Worm (Caenorhabditis elegans) whole organism, L1 larva: ENCODE measurements around the gene F26D2.3.

Experiments used
- C04F5.9 ChIP-seq: sonication (generic microtip); optimal IDR thresholded peaks from 2 replicates; lab custom pipeline; 2016; ENCODE audit warnings: missing genetic modification characterization, missing compliant biosample characterization
- F16B12.6 ChIP-seq: fragments of 150-350 bp; optimal IDR thresholded peaks from 2 replicates; lab custom pipeline; 2014; ENCODE audit warnings: missing biosample characterization, missing genetic modification characterization
- alr-1 ChIP-seq: fragments of 200-800 bp; sonication (Bioruptor generic); optimal IDR thresholded peaks from 2 replicates; lab custom pipeline; 2018; ENCODE audit warnings: borderline replicate concordance, mild to moderate bottlenecking, missing genetic modification characterization, missing compliant biosample characterization
- aly-2 ChIP-seq: fragments of 150-350 bp; optimal IDR thresholded peaks from 2 replicates; lab custom pipeline; 2014; ENCODE audit warnings: missing biosample characterization, missing genetic modification characterization
- ceh-63 ChIP-seq: fragments of 200-800 bp; sonication (Bioruptor generic); optimal IDR thresholded peaks from 2 replicates; lab custom pipeline; 2018; ENCODE audit warnings: mild to moderate bottlenecking, missing genetic modification characterization, missing compliant biosample characterization
- ceh-8 ChIP-seq: fragments of 200-800 bp; sonication (Bioruptor generic); optimal IDR thresholded peaks from 2 replicates; lab custom pipeline; 2018; ENCODE audit warnings: mild to moderate bottlenecking, missing genetic modification characterization, moderate library complexity, missing compliant biosample characterization
- ceh-88 ChIP-seq: fragments of 200-800 bp; sonication (Bioruptor generic); IDR thresholded peaks from 2 replicates; pipeline ENCODE4 v1.3.6; 2022; ENCODE audit warnings: missing genetic modification characterization, missing compliant biosample characterization
- dsc-1 ChIP-seq: sonication (generic microtip); optimal IDR thresholded peaks from 2 replicates; lab custom pipeline; 2016; ENCODE audit warnings: mild to moderate bottlenecking, missing genetic modification characterization, missing compliant biosample characterization
- efl-1 ChIP-seq, 4 experiments: fragments of 150-350 bp; optimal IDR thresholded peaks in 3 of 4; peaks in 1 of 4; 1 replicate in 1 of 4; 2 replicates in 3 of 4; lab custom pipeline; 2014; ENCODE audit warnings: missing biosample characterization in 2 of 4, missing genetic modification characterization in 2 of 4, missing genetic modification reagents in 2 of 4
- efl-3 ChIP-seq: fragments of 200-800 bp; sonication (Bioruptor generic); optimal IDR thresholded peaks from 2 replicates; lab custom pipeline; 2018; ENCODE audit warnings: mild to moderate bottlenecking, missing genetic modification characterization, missing compliant biosample characterization
- egl-27 ChIP-seq, 2 experiments: fragments of 150-350 bp in 1 of 2; sonication (generic microtip); optimal IDR thresholded peaks; 3 replicates each; lab custom pipeline; 2017 to 2018; ENCODE audit warnings: missing biosample characterization in 2 of 2, missing genetic modification characterization in 2 of 2, missing genetic modification reagents in 2 of 2
- elt-2 ChIP-seq: sonication (generic microtip); optimal IDR thresholded peaks from 2 replicates; lab custom pipeline; 2016; ENCODE audit warnings: missing genetic modification characterization, mild to moderate bottlenecking, inconsistent platforms, missing compliant biosample characterization, missing genetic modification reagents
- elt-3 ChIP-seq, 6 experiments: fragments of 150-350 bp in 1 of 6; sonication (generic microtip); optimal IDR thresholded peaks; 2 replicates each; lab custom pipeline; 2017 to 2018; ENCODE audit warnings: missing biosample characterization in 6 of 6, missing genetic modification characterization in 6 of 6, inconsistent platforms in 1 of 6
- fkh-4 ChIP-seq: sonication (generic microtip); optimal IDR thresholded peaks from 2 replicates; lab custom pipeline; 2016; ENCODE audit warnings: missing compliant biosample characterization, missing genetic modification characterization, borderline replicate concordance
- fos-1 ChIP-seq: fragments of 150-350 bp; optimal IDR thresholded peaks from 2 replicates; lab custom pipeline; 2014; ENCODE audit warnings: missing biosample characterization, missing genetic modification characterization
- hlh-4 ChIP-seq: sonication (generic microtip); optimal IDR thresholded peaks from 2 replicates; lab custom pipeline; 2016; ENCODE audit warnings: mild to moderate bottlenecking, missing genetic modification characterization, missing compliant biosample characterization
- hpl-2 ChIP-seq: fragments of 150-350 bp; optimal IDR thresholded peaks from 2 replicates; lab custom pipeline; 2014; ENCODE audit warnings: missing biosample characterization, missing genetic modification reagents, missing genetic modification characterization
- irx-1 ChIP-seq: sonication (generic microtip); optimal IDR thresholded peaks from 2 replicates; lab custom pipeline; 2016; ENCODE audit warnings: missing genetic modification characterization, missing compliant biosample characterization
- lin-13 ChIP-seq: fragments of 150-350 bp; optimal IDR thresholded peaks from 2 replicates; lab custom pipeline; 2014; ENCODE audit warnings: missing biosample characterization, missing genetic modification reagents, missing genetic modification characterization
- lin-39 ChIP-seq: fragments of 150-350 bp; optimal IDR thresholded peaks from 2 replicates; lab custom pipeline; 2014; ENCODE audit warnings: missing biosample characterization, missing genetic modification reagents, missing genetic modification characterization
- lir-3 ChIP-seq: sonication (generic microtip); optimal IDR thresholded peaks from 2 replicates; lab custom pipeline; 2016; ENCODE audit warnings: mild to moderate bottlenecking, missing genetic modification characterization, moderate library complexity, missing compliant biosample characterization; ENCODE audit not compliant: poor library complexity
- mab-9 ChIP-seq: fragments of 200-800 bp; sonication (Bioruptor generic); IDR thresholded peaks from 2 replicates; pipeline ENCODE4 v1.3.6; 2022; ENCODE audit warnings: missing genetic modification reagents, missing genetic modification characterization, missing compliant biosample characterization
- mef-2 ChIP-seq: fragments of 150-350 bp; optimal IDR thresholded peaks from 2 replicates; lab custom pipeline; 2014; ENCODE audit warnings: missing biosample characterization, missing genetic modification characterization
- mep-1 ChIP-seq: fragments of 150-350 bp; optimal IDR thresholded peaks from 2 replicates; lab custom pipeline; 2014; ENCODE audit warnings: missing biosample characterization, missing genetic modification characterization
- nhr-20 ChIP-seq: sonication (generic microtip); optimal IDR thresholded peaks from 2 replicates; lab custom pipeline; 2016; ENCODE audit warnings: mild to moderate bottlenecking, missing genetic modification characterization, missing compliant biosample characterization
- nhr-237 ChIP-seq: fragments of 150-350 bp; optimal IDR thresholded peaks from 2 replicates; lab custom pipeline; 2014; ENCODE audit warnings: missing biosample characterization, missing genetic modification characterization
- nhr-71 ChIP-seq: sonication (generic microtip); optimal IDR thresholded peaks from 2 replicates; lab custom pipeline; 2016; ENCODE audit warnings: mild to moderate bottlenecking, missing genetic modification characterization, moderate library complexity, missing compliant biosample characterization
- nhr-85 ChIP-seq: sonication (generic microtip); peaks from one replicate; lab custom pipeline; 2016; ENCODE audit warnings: missing genetic modification characterization, inconsistent platforms, missing compliant biosample characterization
- nhr-90 ChIP-seq: sonication (generic microtip); optimal IDR thresholded peaks from 2 replicates; lab custom pipeline; 2016; ENCODE audit warnings: mild to moderate bottlenecking, missing genetic modification characterization, missing compliant biosample characterization; ENCODE audit not compliant: poor library complexity
- pqm-1 ChIP-seq: sonication (generic microtip); optimal IDR thresholded peaks from 3 replicates; lab custom pipeline; 2017; ENCODE audit warnings: missing biosample characterization, missing genetic modification characterization
- snpc-4 ChIP-seq: fragments of 150-350 bp; optimal IDR thresholded peaks from 2 replicates; lab custom pipeline; 2014; ENCODE audit warnings: missing biosample characterization, missing genetic modification characterization
- snu-23 ChIP-seq: sonication (generic microtip); optimal IDR thresholded peaks from 2 replicates; lab custom pipeline; 2016; ENCODE audit warnings: missing genetic modification characterization, missing compliant biosample characterization
- sptf-1 ChIP-seq: fragments of 150-350 bp; optimal IDR thresholded peaks from 2 replicates; lab custom pipeline; 2014; ENCODE audit warnings: missing biosample characterization, missing genetic modification characterization
- sup-37 ChIP-seq: fragments of 200-800 bp; sonication (Bioruptor generic); optimal IDR thresholded peaks from 2 replicates; lab custom pipeline; 2018; ENCODE audit warnings: mild to moderate bottlenecking, missing genetic modification characterization, missing compliant biosample characterization
- unc-130 ChIP-seq: fragments of 150-350 bp; optimal IDR thresholded peaks from 2 replicates; lab custom pipeline; 2017; ENCODE audit warnings: missing biosample characterization, missing genetic modification characterization, inconsistent platforms
- unc-30 ChIP-seq: sonication (generic microtip); optimal IDR thresholded peaks from 2 replicates; lab custom pipeline; 2017; ENCODE audit warnings: missing biosample characterization, missing genetic modification characterization
- zag-1 ChIP-seq: fragments of 150-350 bp; optimal IDR thresholded peaks from 2 replicates; lab custom pipeline; 2014; ENCODE audit warnings: missing biosample characterization, missing genetic modification characterization
- ztf-4 ChIP-seq: fragments of 150-350 bp; optimal IDR thresholded peaks from 2 replicates; lab custom pipeline; 2014; ENCODE audit warnings: missing biosample characterization, missing genetic modification characterization

The F26D2.3 gene

ce11 chrV:16433471-16433870 lies 25.7 kb downstream of the F26D2.3 start, which contains the start of gene clec-234:
TSS of gene clec-234 (minus strand) at chrV:16433571.
- TF ChIP-seq mep-1 (tag; lab: Kevin White, UChicago): no peak
- no peak for TF ChIP-seq nhr-90 (tag; lab: Kevin White, UChicago)
- TF ChIP-seq egl-27 (tag; optimal IDR thresholded peaks at IDR 0.05; lab: Kevin White, UChicago): no peak
- TF ChIP-seq efl-1 (optimal IDR thresholded peaks at IDR 0.05; lab: Kevin White, UChicago): no peak
- TF ChIP-seq efl-1 (GFP tag; optimal IDR thresholded peaks at IDR 0.05 in 1 of 2; lab: Kevin White, UChicago): no peak
- no peak for TF ChIP-seq fkh-4
- no peak for TF ChIP-seq ceh-8 (GFP tag; lab: Kevin White, UChicago)
- TF ChIP-seq unc-30 (tag; lab: Kevin White, UChicago): no peak
- TF ChIP-seq sptf-1 (tag; lab: Kevin White, UChicago): no peak
- TF ChIP-seq, all 84 proteins: peak for 0

- TF ChIP-seq mep-1 (tag; lab: Kevin White, UChicago): no peak
- TF ChIP-seq elt-2: no peak
- TF ChIP-seq ceh-88: no peak
- TF ChIP-seq mef-2 (tag; lab: Kevin White, UChicago): no peak
- TF ChIP-seq snpc-4 (tag; lab: Kevin White, UChicago): no peak
- TF ChIP-seq lin-13: no peak
- no peak for TF ChIP-seq hlh-4 (tag; lab: Kevin White, UChicago)
- TF ChIP-seq nhr-237 (tag; lab: Kevin White, UChicago): no peak
- no peak for TF ChIP-seq sptf-1 (tag; lab: Kevin White, UChicago)
- no peak for TF ChIP-seq lin-39 (tag; lab: Kevin White, UChicago)
- no peak for TF ChIP-seq nhr-85 (tag; lab: Kevin White, UChicago)
- TF ChIP-seq, all 84 proteins: peak for 0
Measured at ce11 chrV:16435510-16435909, 27.7 kb downstream of the F26D2.3 start, which contains the start of the genes F26D2.13 and F26D2.14. TSS of gene F26D2.13 (minus strand) at chrV:16435610. TSS of gene F26D2.14 (plus strand) at chrV:16435855.

- TF ChIP-seq sup-37: no peak
- TF ChIP-seq efl-3 (GFP tag; lab: Kevin White, UChicago): no peak
- no peak for TF ChIP-seq efl-1 (optimal IDR thresholded peaks at IDR 0.05; lab: Kevin White, UChicago)
- TF ChIP-seq efl-1 (GFP tag; optimal IDR thresholded peaks at IDR 0.05 in 1 of 2; lab: Kevin White, UChicago): no peak
- TF ChIP-seq hpl-2: no peak
- TF ChIP-seq fos-1 (tag; lab: Kevin White, UChicago): no peak
- no peak for TF ChIP-seq irx-1 (tag; lab: Kevin White, UChicago)
- no peak for TF ChIP-seq ztf-4 (tag; lab: Kevin White, UChicago)
- no peak for TF ChIP-seq nhr-20 (tag; lab: Kevin White, UChicago)
- TF ChIP-seq mab-9 (GFP tag; lab: Robert Waterston, UW): no peak
- no peak for TF ChIP-seq egl-27 (tag; optimal IDR thresholded peaks at IDR 0.05; lab: Kevin White, UChicago)
- no peak for TF ChIP-seq elt-2
- TF ChIP-seq lin-39 (tag; lab: Kevin White, UChicago): no peak
- no peak for TF ChIP-seq C04F5.9
- no peak for TF ChIP-seq ceh-8 (GFP tag; lab: Kevin White, UChicago)
- no peak for TF ChIP-seq mep-1 (tag; lab: Kevin White, UChicago)
- TF ChIP-seq dsc-1 (tag; lab: Kevin White, UChicago): no peak
- TF ChIP-seq fkh-4: no peak
Measured at ce11 chrV:16437546-16437945, 29.8 kb downstream of the F26D2.3 start, which contains the start of gene F26D2.15. TSS of gene F26D2.15 (plus strand) at chrV:16437846.

ce11 chrV:16443626-16444025 lies 35.9 kb downstream of the F26D2.3 start, which contains the start of gene srh-141:
TSS of gene srh-141 (plus strand) at chrV:16443926.
- TF ChIP-seq unc-130 (tag; lab: Kevin White, UChicago) (no peak), ceh-63 (GFP tag; lab: Kevin White, UChicago) (no peak), alr-1 (tag; lab: Kevin White, UChicago) (no peak), elt-3 (tag; optimal IDR thresholded peaks at IDR 0.05; lab: Kevin White, UChicago) (no peak), F16B12.6 (tag; lab: Kevin White, UChicago) (no peak), snu-23 (GFP tag; lab: Kevin White, UChicago) (no peak), nhr-71 (tag; lab: Kevin White, UChicago) (no peak), zag-1 (tag; lab: Kevin White, UChicago) (no peak), hlh-4 (tag; lab: Kevin White, UChicago) (no peak), pqm-1 (tag; lab: Kevin White, UChicago) (no peak), aly-2 (tag; lab: Kevin White, UChicago) (no peak), lir-3 (tag; lab: Kevin White, UChicago) (no peak)
